Fruit fly (Drosophila melanogaster) whole organism, pupa: ENCODE results near the gene CG33796.
A peak's percentile ranks its signal among the peaks of the same experiment; 100 is the strongest.

Experiments
- EcR ChIP-seq: fragments of 200-800 bp; sonication (Bioruptor generic); optimal IDR thresholded peaks from 3 replicates; lab custom pipeline; 2019; ENCODE audit warnings: missing biosample characterization, missing genetic modification characterization, mild to moderate bottlenecking, moderate library complexity, missing genetic modification reagents
- gl ChIP-seq: fragments of 200-800 bp; sonication (Bioruptor generic); optimal IDR thresholded peaks from 2 replicates; lab custom pipeline; 2018; ENCODE audit warnings: missing biosample characterization, mild to moderate bottlenecking, missing genetic modification characterization
- rn ChIP-seq: fragments of 200-800 bp; sonication (Bioruptor generic); IDR thresholded peaks from 2 replicates; pipeline ENCODE4 v1.3.6; 2022; ENCODE audit warnings: missing biosample characterization, missing genetic modification characterization

dm6 chr3L:16157251-16158190, 12.4 kb downstream of the CG33796 start:
- TF ChIP-seq rn (GFP tag; lab: Robert Waterston, UW) (0 out of 2 replicates have a peak, but pooled peaks have one; percentile 22), gl (no peak), EcR (GFP tag; lab: Kevin White, UChicago) (no peak)
